Worm (Caenorhabditis elegans) whole organism, L3 larva: ENCODE data around the gene spp-9.

Source experiments
- R02D3.7 ChIP-seq: fragments of 150-350 bp; optimal IDR thresholded peaks from 2 replicates; lab custom pipeline; 2014; ENCODE audit warnings: missing biosample characterization, missing genetic modification characterization
- ZK546.5 ChIP-seq: sonication (generic microtip); optimal IDR thresholded peaks from 2 replicates; lab custom pipeline; 2017; ENCODE audit warnings: missing biosample characterization, missing genetic modification characterization
- aly-2 ChIP-seq: fragments of 150-350 bp; optimal IDR thresholded peaks from 2 replicates; lab custom pipeline; 2014; ENCODE audit warnings: missing biosample characterization, missing genetic modification characterization
- ama-1 ChIP-seq: fragments of 150-350 bp; optimal IDR thresholded peaks from 2 replicates; lab custom pipeline; 2018
- ceh-16 ChIP-seq: sonication (generic microtip); optimal IDR thresholded peaks from 2 replicates; lab custom pipeline; 2017; ENCODE audit warnings: missing biosample characterization, missing genetic modification characterization
- ceh-28 ChIP-seq: fragments of 150-350 bp; optimal IDR thresholded peaks from 2 replicates; lab custom pipeline; 2014; ENCODE audit warnings: missing biosample characterization, missing genetic modification reagents, missing genetic modification characterization
- ceh-82 ChIP-seq: fragments of 150-350 bp; optimal IDR thresholded peaks from 2 replicates; lab custom pipeline; 2014; ENCODE audit warnings: missing biosample characterization, missing genetic modification characterization
- ceh-9 ChIP-seq: sonication (generic microtip); optimal IDR thresholded peaks from 2 replicates; lab custom pipeline; 2018; ENCODE audit warnings: missing biosample characterization, missing genetic modification characterization
- daf-12 ChIP-seq: fragments of 150-350 bp; optimal IDR thresholded peaks from 2 replicates; lab custom pipeline; 2014; ENCODE audit warnings: missing biosample characterization, missing genetic modification reagents, missing genetic modification characterization
- egl-27 ChIP-seq: sonication (generic microtip); optimal IDR thresholded peaks from 4 replicates; lab custom pipeline; 2017; ENCODE audit warnings: missing biosample characterization, missing genetic modification reagents, missing genetic modification characterization
- egl-5 ChIP-seq: fragments of 150-350 bp; optimal IDR thresholded peaks from 2 replicates; lab custom pipeline; 2017; ENCODE audit warnings: missing biosample characterization, missing genetic modification reagents, missing genetic modification characterization, inconsistent platforms
- elt-1 ChIP-seq: fragments of 150-350 bp; optimal IDR thresholded peaks from 2 replicates; lab custom pipeline; 2014; ENCODE audit warnings: missing biosample characterization, missing genetic modification characterization
- elt-2 ChIP-seq: sonication (generic microtip); optimal IDR thresholded peaks from 2 replicates; lab custom pipeline; 2016; ENCODE audit warnings: missing genetic modification reagents, mild to moderate bottlenecking, missing genetic modification characterization, missing compliant biosample characterization
- elt-3 ChIP-seq, 3 experiments: fragments of 150-350 bp in 1 of 3; sonication (generic microtip) in 2 of 3; optimal IDR thresholded peaks; 2 replicates in 2 of 3; 4 replicates in 1 of 3; lab custom pipeline; 2014 to 2017; ENCODE audit warnings: missing biosample characterization in 3 of 3, missing genetic modification characterization in 3 of 3
- fkh-10 ChIP-seq: sonication (generic microtip); optimal IDR thresholded peaks from 2 replicates; lab custom pipeline; 2017; ENCODE audit warnings: missing biosample characterization, missing genetic modification reagents, missing genetic modification characterization
- fkh-2 ChIP-seq: fragments of 150-350 bp; optimal IDR thresholded peaks from 2 replicates; lab custom pipeline; 2014; ENCODE audit warnings: missing biosample characterization, missing genetic modification reagents, missing genetic modification characterization
- fos-1 ChIP-seq: fragments of 150-350 bp; optimal IDR thresholded peaks from 2 replicates; lab custom pipeline; 2014; ENCODE audit warnings: missing biosample characterization, missing genetic modification characterization
- hmg-11 ChIP-seq: sonication (generic microtip); optimal IDR thresholded peaks from 2 replicates; lab custom pipeline; 2016; ENCODE audit warnings: missing genetic modification characterization, missing compliant biosample characterization
- jun-1 ChIP-seq: fragments of 150-350 bp; optimal IDR thresholded peaks from 2 replicates; lab custom pipeline; 2014; ENCODE audit warnings: missing biosample characterization, missing genetic modification reagents, missing genetic modification characterization
- lin-15B ChIP-seq: fragments of 150-350 bp; optimal IDR thresholded peaks from 2 replicates; lab custom pipeline; 2014; ENCODE audit warnings: missing biosample characterization, missing genetic modification characterization
- lin-39 ChIP-seq: fragments of 150-350 bp; optimal IDR thresholded peaks from 2 replicates; lab custom pipeline; 2018; ENCODE audit warnings: missing biosample characterization, missing genetic modification reagents, missing genetic modification characterization
- lsy-12 ChIP-seq: sonication (generic microtip); optimal IDR thresholded peaks from 2 replicates; lab custom pipeline; 2016; ENCODE audit warnings: mild to moderate bottlenecking, missing genetic modification characterization, missing compliant biosample characterization
- mdl-1 ChIP-seq: fragments of 150-350 bp; optimal IDR thresholded peaks from 2 replicates; lab custom pipeline; 2014; ENCODE audit warnings: missing biosample characterization, missing genetic modification characterization
- nfya-1 ChIP-seq: sonication (generic microtip); optimal IDR thresholded peaks from 2 replicates; lab custom pipeline; 2017; ENCODE audit warnings: missing genetic modification characterization, mild to moderate bottlenecking, missing compliant biosample characterization, antibody characterized with exemption, moderate library complexity; ENCODE audit not compliant: insufficient read depth
- nhr-11 ChIP-seq: fragments of 150-350 bp; optimal IDR thresholded peaks from 2 replicates; lab custom pipeline; 2014; ENCODE audit warnings: missing biosample characterization, missing genetic modification characterization
- nhr-12 ChIP-seq: fragments of 150-350 bp; optimal IDR thresholded peaks from 2 replicates; lab custom pipeline; 2014; ENCODE audit warnings: missing biosample characterization, missing genetic modification characterization
- nhr-23 ChIP-seq: fragments of 150-350 bp; optimal IDR thresholded peaks from 2 replicates; lab custom pipeline; 2014; ENCODE audit warnings: missing biosample characterization, missing genetic modification reagents, missing genetic modification characterization
- nhr-237 ChIP-seq: fragments of 150-350 bp; optimal IDR thresholded peaks from 2 replicates; lab custom pipeline; 2014; ENCODE audit warnings: missing biosample characterization, missing genetic modification characterization
- nhr-25 ChIP-seq: sonication (generic microtip); optimal IDR thresholded peaks from 2 replicates; lab custom pipeline; 2017; ENCODE audit warnings: missing biosample characterization, missing genetic modification characterization
- nhr-28 ChIP-seq: fragments of 150-350 bp; optimal IDR thresholded peaks from 2 replicates; lab custom pipeline; 2014; ENCODE audit warnings: missing biosample characterization, missing genetic modification characterization
- nhr-43 ChIP-seq: sonication (generic microtip); optimal IDR thresholded peaks from 2 replicates; lab custom pipeline; 2016; ENCODE audit warnings: mild to moderate bottlenecking, missing genetic modification characterization, missing compliant biosample characterization; ENCODE audit not compliant: poor library complexity, severe bottlenecking
- nhr-77 ChIP-seq: fragments of 150-350 bp; optimal IDR thresholded peaks from 2 replicates; lab custom pipeline; 2014; ENCODE audit warnings: missing biosample characterization, missing genetic modification characterization
- pha-4 ChIP-seq: fragments of 150-350 bp; optimal IDR thresholded peaks from 2 replicates; lab custom pipeline; 2014; ENCODE audit warnings: missing biosample characterization, missing genetic modification reagents, missing genetic modification characterization
- pqm-1 ChIP-seq: fragments of 150-350 bp; optimal IDR thresholded peaks from 2 replicates; lab custom pipeline; 2017; ENCODE audit warnings: missing biosample characterization, missing genetic modification characterization, inconsistent platforms
- skn-1 ChIP-seq: fragments of 150-350 bp; optimal IDR thresholded peaks from 2 replicates; lab custom pipeline; 2014; ENCODE audit warnings: missing biosample characterization, missing genetic modification characterization
- snpc-4 ChIP-seq: fragments of 150-350 bp; optimal IDR thresholded peaks from 2 replicates; lab custom pipeline; 2014; ENCODE audit warnings: missing biosample characterization, missing genetic modification characterization
- tbx-2 ChIP-seq: sonication (generic microtip); optimal IDR thresholded peaks from 2 replicates; lab custom pipeline; 2016; ENCODE audit warnings: mild to moderate bottlenecking, missing genetic modification characterization, missing compliant biosample characterization
- unc-39 ChIP-seq: sonication (generic microtip); optimal IDR thresholded peaks from 4 replicates; lab custom pipeline; 2017; ENCODE audit warnings: missing biosample characterization, missing genetic modification characterization
- unc-62 ChIP-seq: fragments of 150-350 bp; sonication (generic microtip); optimal IDR thresholded peaks from 4 replicates; lab custom pipeline; 2014; ENCODE audit warnings: missing biosample characterization, missing genetic modification reagents, missing genetic modification characterization
- zag-1 ChIP-seq: fragments of 150-350 bp; optimal IDR thresholded peaks from 2 replicates; lab custom pipeline; 2014; ENCODE audit warnings: missing biosample characterization, missing genetic modification characterization
- ztf-11 ChIP-seq: fragments of 150-350 bp; optimal IDR thresholded peaks from 2 replicates; lab custom pipeline; 2014; ENCODE audit warnings: missing biosample characterization, missing genetic modification characterization
- ztf-4 ChIP-seq: fragments of 150-350 bp; optimal IDR thresholded peaks from 2 replicates; lab custom pipeline; 2014; ENCODE audit warnings: missing biosample characterization, missing genetic modification characterization

spp-9 gene

DNA sequence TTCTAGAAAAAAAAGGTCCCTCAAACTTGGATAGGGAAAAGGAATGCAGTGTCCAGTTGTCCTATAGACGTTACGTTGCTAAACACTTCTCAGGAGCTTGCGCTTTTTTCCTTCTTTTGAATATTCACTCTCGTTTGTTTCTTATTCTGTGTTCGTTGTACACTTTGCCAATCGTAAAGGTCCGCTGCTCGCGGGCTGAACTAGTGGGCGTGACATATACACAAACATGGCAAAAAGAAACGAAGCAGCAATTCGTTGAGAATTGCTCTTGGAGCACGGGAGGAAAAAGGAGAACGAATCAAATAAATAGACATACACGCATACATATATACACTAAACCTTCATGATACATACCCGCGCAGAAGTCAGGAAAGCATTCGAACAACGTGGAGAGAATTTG, 18.8 kb upstream of the spp-9 start:
- no peak for TF ChIP-seq ceh-16
- TF ChIP-seq nfya-1 (tag; lab: Kevin White, UChicago), result peak; percentile 54
- peak; percentile 66 for TF ChIP-seq ama-1 (lab: Kevin White, UChicago)

DNA sequence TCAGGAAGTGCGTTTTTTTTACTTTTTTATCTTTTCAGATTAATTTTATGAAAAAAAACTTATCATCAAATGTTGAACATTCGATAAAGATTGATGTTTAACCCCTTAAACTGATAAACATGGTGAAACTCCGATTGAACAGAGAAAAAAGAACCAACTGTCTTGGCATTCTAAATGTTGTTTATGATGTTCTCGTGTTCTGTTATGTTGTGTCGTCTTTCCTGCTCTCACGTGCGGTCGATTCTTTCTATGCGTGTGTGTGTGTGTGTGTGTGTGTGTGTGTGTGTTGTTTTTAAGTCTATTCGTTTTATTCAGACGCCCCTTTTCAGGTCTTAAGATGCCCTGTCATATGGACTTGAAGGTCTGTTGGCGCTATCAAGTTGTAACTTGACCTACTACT, 18.0 kb upstream of the spp-9 start:
- TF ChIP-seq egl-5 (tag; lab: Kevin White, UChicago) (peak; percentile 74), ceh-28 (tag; lab: Kevin White, UChicago) (no peak), fkh-10 (GFP tag; lab: Kevin White, UChicago) (no peak), unc-62 (GFP tag; lab: Kevin White, UChicago) (no peak), ceh-16 (no peak), R02D3.7 (tag; lab: Kevin White, UChicago) (no peak), nhr-12 (tag; lab: Kevin White, UChicago) (no peak), nhr-28 (tag; lab: Kevin White, UChicago) (no peak), snpc-4 (peak; percentile 5), ztf-11 (tag; lab: Kevin White, UChicago) (no peak), pqm-1 (peak; percentile 45), fos-1 (tag; lab: Kevin White, UChicago) (no peak), elt-1 (tag; lab: Kevin White, UChicago) (peak; percentile 38), ceh-9 (tag; lab: Kevin White, UChicago) (no peak), ceh-82 (tag; lab: Kevin White, UChicago) (no peak), lin-39 (tag; lab: Kevin White, UChicago) (no peak), ama-1 (lab: Kevin White, UChicago) (no peak), unc-39 (tag; lab: Kevin White, UChicago) (no peak), lin-15B (tag; lab: Kevin White, UChicago) (no peak), nhr-237 (tag; lab: Kevin White, UChicago) (no peak), nhr-11 (no peak), nhr-43 (tag; lab: Kevin White, UChicago) (no peak), elt-3 (tag; optimal IDR thresholded peaks at IDR 0.05; lab: Kevin White, UChicago) (no peak), egl-27 (tag; lab: Kevin White, UChicago) (no peak), nhr-25 (tag; lab: Kevin White, UChicago) (peak; percentile 12), mdl-1 (tag; lab: Kevin White, UChicago) (peak; percentile 35), zag-1 (tag; lab: Kevin White, UChicago) (no peak), nfya-1 (tag; lab: Kevin White, UChicago) (peak; percentile 17), nhr-77 (no peak), aly-2 (no peak), ZK546.5 (no peak), lsy-12 (tag; lab: Kevin White, UChicago) (no peak), pha-4 (tag; lab: Kevin White, UChicago) (peak; percentile 49), skn-1 (tag; lab: Kevin White, UChicago) (no peak), ztf-4 (tag; lab: Kevin White, UChicago) (no peak), fkh-2 (tag; lab: Kevin White, UChicago) (no peak), jun-1 (tag; lab: Kevin White, UChicago) (peak; percentile 33), daf-12 (tag; lab: Kevin White, UChicago) (no peak), hmg-11 (tag; lab: Kevin White, UChicago) (no peak), elt-2 (tag; lab: Kevin White, UChicago) (peak; percentile 87)

ce11 chrX:11471409-11471808, 16.2 kb upstream of the spp-9 start:
- TF ChIP-seq tbx-2 (tag; lab: Kevin White, UChicago), result no peak
- no peak for TF ChIP-seq nhr-43 (tag; lab: Kevin White, UChicago)
- no peak for TF ChIP-seq ceh-16
- no peak for TF ChIP-seq fkh-2 (tag; lab: Kevin White, UChicago)
- TF ChIP-seq ceh-82 (tag; lab: Kevin White, UChicago), result no peak
- TF ChIP-seq pqm-1, result no peak
- TF ChIP-seq pha-4 (tag; lab: Kevin White, UChicago), result peak; percentile 99
- no peak for TF ChIP-seq jun-1 (tag; lab: Kevin White, UChicago)
- peak; percentile 19 for TF ChIP-seq nhr-23 (tag; lab: Kevin White, UChicago)
